Fruit fly (Drosophila melanogaster): ENCODE measurements around the gene nkd.

Gene nkd

DNA sequence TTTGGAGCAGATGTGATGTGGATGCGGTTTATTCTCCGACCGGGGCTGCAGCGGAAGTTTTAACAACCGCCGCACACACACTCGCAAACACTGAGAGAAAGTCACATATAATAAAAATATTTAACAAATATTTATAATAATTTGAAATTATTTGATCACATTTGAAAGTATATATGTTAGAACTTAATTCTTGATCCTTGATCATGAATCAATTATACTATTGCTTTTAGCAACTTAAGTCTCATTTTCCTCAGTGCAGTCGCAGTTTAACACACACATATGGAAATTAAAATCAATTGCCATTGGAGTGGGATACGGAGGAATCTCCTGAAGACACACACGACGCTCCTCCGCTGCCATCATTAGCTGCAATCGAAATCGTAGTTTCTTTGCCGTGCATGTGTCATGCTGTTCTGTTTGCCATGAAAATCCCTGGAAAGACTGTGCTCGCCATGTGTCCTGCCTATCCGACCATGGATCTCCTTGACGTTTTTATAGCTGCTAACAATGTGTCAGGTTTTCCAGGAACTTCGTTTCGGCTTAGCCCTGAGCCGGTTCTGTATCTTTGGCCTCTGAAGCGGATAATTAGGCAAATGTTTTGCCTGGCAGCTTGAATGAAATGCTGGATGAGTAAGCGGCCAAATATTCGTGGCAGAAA is 12.0 kb downstream of the nkd start (continued):
- peak; percentile 77 for TF ChIP-seq fd96Cb (tag; optimal IDR thresholded peaks at IDR 0.05)
- TF ChIP-seq CG6683 (GFP tag; optimal IDR thresholded peaks at IDR 0.05): no peak
- TF ChIP-seq ara (GFP tag; IDR thresholded peaks at IDR 0.05): peak; percentile 91
- TF ChIP-seq cad (GFP tag; optimal IDR thresholded peaks at IDR 0.05): peak; percentile 84
- no peak for TF ChIP-seq amos (GFP tag; IDR thresholded peaks at IDR 0.05; ENCODE audit: partially characterized antibody)
- TF ChIP-seq ham (GFP tag; IDR thresholded peaks at IDR 0.05): no peak
- TF ChIP-seq CG7928 (GFP tag; optimal IDR thresholded peaks at IDR 0.05): no peak
- peak; percentile 51; the same call in 1 of the 3 replicates for TF ChIP-seq Optix (GFP tag; IDR thresholded peaks at IDR 0.05)
- no peak for TF ChIP-seq NC2β (GFP tag; optimal IDR thresholded peaks at IDR 0.05)
- no peak for TF ChIP-seq CG6765 (GFP tag; optimal IDR thresholded peaks at IDR 0.05)
- TF ChIP-seq Dad (GFP tag; optimal IDR thresholded peaks at IDR 0.05): no peak
- no peak for TF ChIP-seq ftz-f1 (GFP tag; optimal IDR thresholded peaks at IDR 0.05)
- TF ChIP-seq cg (GFP tag; optimal IDR thresholded peaks at IDR 0.05): peak; percentile 40
- peak in 1 of 3 experiments; percentile 91 for TF ChIP-seq lola (GFP tag; optimal IDR thresholded peaks at IDR 0.05)
- peak; percentile 37; the same call in 1 of the 2 replicates for TF ChIP-seq wor (GFP tag; IDR thresholded peaks at IDR 0.05)
- no peak for TF ChIP-seq Nf-YA (GFP tag; IDR thresholded peaks at IDR 0.05)
- no peak for TF ChIP-seq Hr39 (optimal IDR thresholded peaks at IDR 0.05)
- TF ChIP-seq CG10543 (GFP tag; optimal IDR thresholded peaks at IDR 0.05): peak; percentile 7
- TF ChIP-seq CG15601 (tag; optimal IDR thresholded peaks at IDR 0.05): peak; percentile 80
- TF ChIP-seq CG7372 (GFP tag; IDR thresholded peaks at IDR 0.05): peak; percentile 55
- peak; percentile 14 for TF ChIP-seq NfI (GFP tag; optimal IDR thresholded peaks at IDR 0.05)
- TF ChIP-seq Kr (GFP tag; optimal IDR thresholded peaks at IDR 0.05): no peak
- peak; percentile 43; the same call in 1 of the 2 replicates for TF ChIP-seq CG11696 (GFP tag; IDR thresholded peaks at IDR 0.05)
- peak; percentile 97 for TF ChIP-seq twi (tag; optimal IDR thresholded peaks at IDR 0.05)
- TF ChIP-seq sna (GFP tag; IDR thresholded peaks at IDR 0.05; ENCODE audit: partially characterized antibody): no peak
- TF ChIP-seq Dp (GFP tag; optimal IDR thresholded peaks at IDR 0.05): no peak
- no peak for TF ChIP-seq p53 (GFP tag; optimal IDR thresholded peaks at IDR 0.05)
- peak; percentile 11 for TF ChIP-seq Elba2 (GFP tag; optimal IDR thresholded peaks at IDR 0.05)
- peak; percentile 10 for TF ChIP-seq cwo (GFP tag; optimal IDR thresholded peaks at IDR 0.05)
- no peak for TF ChIP-seq CG34376 (GFP tag; optimal IDR thresholded peaks at IDR 0.05)
- TF ChIP-seq Poxn (GFP tag; IDR thresholded peaks at IDR 0.05): no peak
- no peak for TF ChIP-seq insv (GFP tag; optimal IDR thresholded peaks at IDR 0.05)
- TF ChIP-seq TFAM (GFP tag; optimal IDR thresholded peaks at IDR 0.05): no peak
- no peak for TF ChIP-seq Ets97D (GFP tag; optimal IDR thresholded peaks at IDR 0.05)
- TF ChIP-seq gfzf (GFP tag; optimal IDR thresholded peaks at IDR 0.05): no peak
- peak; percentile 89 for TF ChIP-seq CG2202 (tag; optimal IDR thresholded peaks at IDR 0.05)
- TF ChIP-seq CG17912 (GFP tag; optimal IDR thresholded peaks at IDR 0.05): no peak
- peak; percentile 26 for TF ChIP-seq Vsx1 (GFP tag; optimal IDR thresholded peaks at IDR 0.05)
- TF ChIP-seq Fer1 (GFP tag; optimal IDR thresholded peaks at IDR 0.05): peak; percentile 3
- TF ChIP-seq Six4 (GFP tag; optimal IDR thresholded peaks at IDR 0.05): peak; percentile 61
- peak in 1 of 2 experiments; percentile 51 for TF ChIP-seq Hr78 (GFP tag; optimal IDR thresholded peaks at IDR 0.05)
- TF ChIP-seq CG31388 (GFP tag; optimal IDR thresholded peaks at IDR 0.05): no peak
- TF ChIP-seq CG11456 (GFP tag; IDR thresholded peaks at IDR 0.05): 0 out of 3 replicates have a peak, but pooled peaks have one; percentile 6
- TF ChIP-seq pho (GFP tag; optimal IDR thresholded peaks at IDR 0.05): no peak
- no peak for TF ChIP-seq bigmax (GFP tag; optimal IDR thresholded peaks at IDR 0.05)
- TF ChIP-seq BEAF-32 (GFP tag; optimal IDR thresholded peaks at IDR 0.05): no peak
- TF ChIP-seq CG5953 (GFP tag; IDR thresholded peaks at IDR 0.05): no peak
- 0 out of 2 replicates have a peak, but pooled peaks have one; percentile 26 for TF ChIP-seq dimm (GFP tag; IDR thresholded peaks at IDR 0.05)
- peak; percentile 83 for TF ChIP-seq CG7271 (tag; optimal IDR thresholded peaks at IDR 0.05)
